Worm (Caenorhabditis elegans) whole organism, young adult: ENCODE data around the gene gex-5.

Experiments used
- B0261.1 ChIP-seq: sonication (generic microtip); optimal IDR thresholded peaks from 2 replicates; lab custom pipeline; 2016; ENCODE audit warnings: mild to moderate bottlenecking, missing genetic modification characterization, moderate library complexity, missing compliant biosample characterization
- T07F8.4 ChIP-seq: sonication (generic microtip); optimal IDR thresholded peaks from 2 replicates; lab custom pipeline; 2016; ENCODE audit warnings: mild to moderate bottlenecking, missing genetic modification characterization, moderate library complexity, missing compliant biosample characterization
- aptf-3 ChIP-seq: fragments of 200-800 bp; sonication (Bioruptor generic); IDR thresholded peaks from 2 replicates; pipeline ENCODE4 v1.3.6; 2022; ENCODE audit warnings: missing genetic modification characterization, missing compliant biosample characterization
- attf-3 ChIP-seq: fragments of 200-800 bp; sonication (Bioruptor generic); conservative IDR thresholded peaks from 2 replicates; pipeline ENCODE4 v1.3.6; 2022; ENCODE audit warnings: missing genetic modification reagents, missing genetic modification characterization, missing compliant biosample characterization
- chd-7 ChIP-seq: sonication (generic microtip); optimal IDR thresholded peaks from 2 replicates; lab custom pipeline; 2016; ENCODE audit warnings: mild to moderate bottlenecking, missing genetic modification characterization, moderate library complexity, missing compliant biosample characterization
- mcd-1 ChIP-seq: fragments of 200-800 bp; sonication (Bioruptor generic); IDR thresholded peaks from 2 replicates; pipeline ENCODE4 v1.3.6; 2022; ENCODE audit warnings: missing genetic modification reagents, missing genetic modification characterization, missing compliant biosample characterization
- mes-4 ChIP-seq: sonication (generic microtip); optimal IDR thresholded peaks from 2 replicates; lab custom pipeline; 2016; ENCODE audit warnings: missing genotype, missing genetic modification characterization, missing compliant biosample characterization
- tlf-1 ChIP-seq: fragments of 200-800 bp; sonication (Bioruptor generic); optimal IDR thresholded peaks from 2 replicates; lab custom pipeline; 2018; ENCODE audit warnings: mild to moderate bottlenecking, missing genetic modification characterization, missing compliant biosample characterization

DNA sequence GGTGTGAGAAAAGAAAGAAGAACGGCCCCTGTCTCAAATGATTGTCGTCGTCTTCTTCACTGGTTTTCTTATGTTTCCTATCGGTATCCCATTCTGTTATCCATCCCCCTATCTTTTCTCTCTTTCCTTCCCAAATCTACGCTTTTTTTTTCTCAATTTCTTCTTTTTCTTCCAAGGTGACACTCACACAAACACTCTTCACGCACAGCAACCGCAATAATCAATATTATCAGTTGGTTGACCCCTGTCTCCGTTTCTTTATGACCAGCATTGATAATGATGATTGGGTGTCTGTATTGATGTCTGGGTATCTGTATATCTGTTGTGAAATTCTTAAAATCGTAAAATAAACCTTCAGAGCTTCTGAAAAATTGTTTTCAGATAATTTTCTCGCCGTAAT, 41.0 kb downstream of the gex-5 start:
- TF ChIP-seq mes-4 (tag; lab: Kevin White, UChicago) (no peak), attf-3 (GFP tag; lab: Robert Waterston, UW) (no peak), B0261.1 (tag; lab: Kevin White, UChicago) (no peak), chd-7 (tag; lab: Kevin White, UChicago) (no peak), T07F8.4 (no peak), tlf-1 (GFP tag; lab: Kevin White, UChicago) (no peak), mcd-1 (GFP tag; lab: Robert Waterston, UW) (no peak), aptf-3 (GFP tag; lab: Robert Waterston, UW) (no peak)
